Worm (Caenorhabditis elegans) whole organism, L4 larva: ENCODE data around the gene nas-39.

ENCODE experiments used
- Y5F2A.4 ChIP-seq: fragments of 200-800 bp; sonication (Bioruptor generic); optimal IDR thresholded peaks from 2 replicates; lab custom pipeline; 2018; ENCODE audit warnings: mild to moderate bottlenecking, missing genetic modification characterization, missing compliant biosample characterization
- Y75B8A.6 ChIP-seq: fragments of 200-800 bp; sonication (Bioruptor generic); IDR thresholded peaks from 2 replicates; pipeline ENCODE4 v1.3.6; 2022; ENCODE audit warnings: missing genetic modification reagents, missing genetic modification characterization, missing compliant biosample characterization
- ZK337.2 ChIP-seq: fragments of 200-800 bp; sonication (Bioruptor generic); IDR thresholded peaks from 2 replicates; pipeline ENCODE4 v1.3.6; 2022; ENCODE audit warnings: missing genetic modification reagents, missing genetic modification characterization, missing compliant biosample characterization
- ZK546.5 ChIP-seq, 2 experiments: sonication (generic microtip); optimal IDR thresholded peaks; 2 replicates each; lab custom pipeline; 2017; ENCODE audit warnings: missing biosample characterization in 2 of 2, missing genetic modification characterization in 2 of 2
- aha-1 ChIP-seq: fragments of 150-350 bp; peaks from one replicate; lab custom pipeline; 2014; ENCODE audit warnings: missing biosample characterization, missing genetic modification characterization
- aly-2 ChIP-seq: sonication (generic microtip); optimal IDR thresholded peaks from 2 replicates; lab custom pipeline; 2018; ENCODE audit warnings: missing biosample characterization, missing genetic modification characterization
- ama-1 ChIP-seq: fragments of 150-350 bp; optimal IDR thresholded peaks from 2 replicates; lab custom pipeline; 2014; ENCODE audit warnings: inconsistent platforms, mixed read lengths
- ceh-20 ChIP-seq: fragments of 200-800 bp; sonication (Bioruptor generic); IDR thresholded peaks from 2 replicates; pipeline ENCODE4 v1.3.6; 2022; ENCODE audit warnings: missing genetic modification reagents, missing genetic modification characterization, missing compliant biosample characterization
- ceh-28 ChIP-seq: fragments of 150-350 bp; optimal IDR thresholded peaks from 2 replicates; lab custom pipeline; 2014; ENCODE audit warnings: missing biosample characterization, missing genetic modification reagents, missing genetic modification characterization
- ceh-82 ChIP-seq: sonication (generic microtip); optimal IDR thresholded peaks from 2 replicates; lab custom pipeline; 2017; ENCODE audit warnings: missing biosample characterization, missing genetic modification characterization
- cey-2 ChIP-seq: sonication (generic microtip); optimal IDR thresholded peaks from 3 replicates; lab custom pipeline; 2017; ENCODE audit warnings: missing genetic modification characterization, mild to moderate bottlenecking, missing compliant biosample characterization, antibody characterized with exemption, borderline replicate concordance; ENCODE audit not compliant: insufficient read depth
- ctbp-1 ChIP-seq: fragments of 200-800 bp; sonication (Bioruptor generic); IDR thresholded peaks from 2 replicates; pipeline ENCODE4 v1.3.6; 2022; ENCODE audit warnings: missing genetic modification reagents, missing genetic modification characterization, missing compliant biosample characterization
- daf-12 ChIP-seq: fragments of 150-350 bp; optimal IDR thresholded peaks from 2 replicates; lab custom pipeline; 2014; ENCODE audit warnings: missing biosample characterization, missing genetic modification reagents, missing genetic modification characterization
- daf-16 ChIP-seq, 3 experiments: sonication (generic microtip); optimal IDR thresholded peaks; 2 replicates each; lab custom pipeline; 2016 to 2017; ENCODE audit warnings: missing genetic modification characterization in 3 of 3, missing genetic modification reagents in 3 of 3, mild to moderate bottlenecking in 2 of 3, missing compliant biosample characterization in 2 of 3, missing biosample characterization in 1 of 3, moderate library complexity in 1 of 3
- daf-19 ChIP-seq: fragments of 200-800 bp; sonication (Bioruptor generic); conservative IDR thresholded peaks from 2 replicates; pipeline ENCODE4 v1.3.6; 2022; ENCODE audit warnings: missing genetic modification characterization, missing compliant biosample characterization
- dmd-8 ChIP-seq: fragments of 200-800 bp; sonication (Bioruptor generic); IDR thresholded peaks from 2 replicates; pipeline ENCODE4 v1.3.6; 2022; ENCODE audit warnings: missing genetic modification characterization, missing compliant biosample characterization
- dpl-1 ChIP-seq: fragments of 150-350 bp; optimal IDR thresholded peaks from 2 replicates; lab custom pipeline; 2014; ENCODE audit warnings: missing biosample characterization, missing genetic modification reagents, missing genetic modification characterization
- egl-43 ChIP-seq: fragments of 200-800 bp; sonication (Bioruptor generic); IDR thresholded peaks from 2 replicates; pipeline ENCODE4 v1.3.6; 2022; ENCODE audit warnings: missing genetic modification reagents, missing genetic modification characterization, missing compliant biosample characterization
- fkh-10 ChIP-seq: fragments of 150-350 bp; optimal IDR thresholded peaks from 2 replicates; lab custom pipeline; 2014; ENCODE audit warnings: missing biosample characterization, missing genetic modification reagents, missing genetic modification characterization
- gei-8 ChIP-seq: fragments of 200-800 bp; sonication (Bioruptor generic); optimal IDR thresholded peaks from 2 replicates; lab custom pipeline; 2018; ENCODE audit warnings: mild to moderate bottlenecking, missing genetic modification characterization, missing compliant biosample characterization
- hlh-11 ChIP-seq: fragments of 200-800 bp; sonication (Bioruptor generic); optimal IDR thresholded peaks from 2 replicates; lab custom pipeline; 2018; ENCODE audit warnings: mild to moderate bottlenecking, missing genetic modification characterization, missing compliant biosample characterization
- hlh-30 ChIP-seq: sonication (generic microtip); optimal IDR thresholded peaks from 2 replicates; lab custom pipeline; 2017; ENCODE audit warnings: antibody characterized with exemption, mild to moderate bottlenecking, missing genetic modification characterization, missing compliant biosample characterization; ENCODE audit not compliant: insufficient read depth
- lin-1 ChIP-seq: fragments of 200-800 bp; sonication (Bioruptor generic); IDR thresholded peaks from 2 replicates; pipeline ENCODE4 v1.3.6; 2022; ENCODE audit warnings: missing genetic modification reagents, missing genetic modification characterization, missing compliant biosample characterization
- lir-3 ChIP-seq: sonication (generic microtip); optimal IDR thresholded peaks from 2 replicates; lab custom pipeline; 2016; ENCODE audit warnings: mild to moderate bottlenecking, missing genetic modification characterization, missing compliant biosample characterization
- mdl-1 ChIP-seq, 2 experiments: fragments of 150-350 bp in 1 of 2; sonication (generic microtip) in 1 of 2; optimal IDR thresholded peaks; 2 replicates each; lab custom pipeline; 2014 to 2017; ENCODE audit warnings: missing biosample characterization in 2 of 2, missing genetic modification characterization in 2 of 2
- mdt-29 ChIP-seq: fragments of 200-800 bp; sonication (Bioruptor generic); IDR thresholded peaks from 2 replicates; pipeline ENCODE4 v1.3.6; 2022; ENCODE audit warnings: missing genetic modification reagents, missing genetic modification characterization, missing compliant biosample characterization
- mxl-3 ChIP-seq: fragments of 200-800 bp; sonication (Bioruptor generic); optimal IDR thresholded peaks from 2 replicates; lab custom pipeline; 2018; ENCODE audit warnings: mild to moderate bottlenecking, missing genetic modification characterization, missing compliant biosample characterization
- nhr-102 ChIP-seq: sonication (generic microtip); optimal IDR thresholded peaks from 2 replicates; lab custom pipeline; 2016; ENCODE audit warnings: mild to moderate bottlenecking, missing genetic modification characterization, moderate library complexity, missing compliant biosample characterization
- nhr-25 ChIP-seq: sonication (generic microtip); optimal IDR thresholded peaks from 2 replicates; lab custom pipeline; 2017; ENCODE audit warnings: missing genetic modification characterization, mild to moderate bottlenecking, missing compliant biosample characterization, antibody characterized with exemption, moderate library complexity, borderline replicate concordance; ENCODE audit not compliant: insufficient read depth
- nhr-28 ChIP-seq: fragments of 150-350 bp; optimal IDR thresholded peaks from 2 replicates; lab custom pipeline; 2014; ENCODE audit warnings: missing biosample characterization, missing genetic modification characterization
- nhr-41 ChIP-seq: fragments of 200-800 bp; sonication (Bioruptor generic); IDR thresholded peaks from 2 replicates; pipeline ENCODE4 v1.3.6; 2022; ENCODE audit warnings: missing genetic modification reagents, missing genetic modification characterization, missing compliant biosample characterization
- nhr-76 ChIP-seq: fragments of 150-350 bp; optimal IDR thresholded peaks from 2 replicates; lab custom pipeline; 2014; ENCODE audit warnings: missing biosample characterization, missing genetic modification characterization
- nhr-77 ChIP-seq: fragments of 150-350 bp; optimal IDR thresholded peaks from 2 replicates; lab custom pipeline; 2014; ENCODE audit warnings: missing biosample characterization, missing genetic modification characterization
- php-3 ChIP-seq: fragments of 200-800 bp; sonication (Bioruptor generic); IDR thresholded peaks from 2 replicates; pipeline ENCODE4 v1.3.6; 2022; ENCODE audit warnings: missing genetic modification reagents, missing genetic modification characterization, missing compliant biosample characterization
- set-16 ChIP-seq: fragments of 200-800 bp; sonication (Bioruptor generic); IDR thresholded peaks from 2 replicates; pipeline ENCODE4 v1.3.6; 2022; ENCODE audit warnings: missing genetic modification reagents, missing genetic modification characterization, missing compliant biosample characterization
- spr-1 ChIP-seq: sonication (generic microtip); optimal IDR thresholded peaks from 2 replicates; lab custom pipeline; 2016; ENCODE audit warnings: mild to moderate bottlenecking, missing genetic modification characterization, missing compliant biosample characterization
- tag-97 ChIP-seq: fragments of 200-800 bp; sonication (Bioruptor generic); IDR thresholded peaks from 2 replicates; pipeline ENCODE4 v1.3.6; 2022; ENCODE audit warnings: missing genetic modification characterization, missing compliant biosample characterization
- unc-62 ChIP-seq, 3 experiments: fragments of 150-350 bp in 1 of 3; sonication (generic microtip); optimal IDR thresholded peaks in 2 of 3; peaks in 1 of 3; 1 replicate in 1 of 3; 2 replicates in 2 of 3; lab custom pipeline; 2014 to 2017; ENCODE audit warnings: missing biosample characterization in 3 of 3, missing genetic modification characterization in 3 of 3, missing genetic modification reagents in 3 of 3, missing genotype in 1 of 3
- zag-1 ChIP-seq: fragments of 150-350 bp; optimal IDR thresholded peaks from 2 replicates; lab custom pipeline; 2014; ENCODE audit warnings: missing biosample characterization, missing genetic modification characterization
- zfp-3 ChIP-seq: fragments of 200-800 bp; sonication (Bioruptor generic); conservative IDR thresholded peaks from 2 replicates; pipeline ENCODE4 v1.3.6; 2022; ENCODE audit warnings: missing genetic modification reagents, missing genetic modification characterization, missing compliant biosample characterization
- zip-11 ChIP-seq: fragments of 200-800 bp; sonication (Bioruptor generic); IDR thresholded peaks from 2 replicates; pipeline ENCODE4 v1.3.6; 2022; ENCODE audit warnings: missing genetic modification characterization, missing compliant biosample characterization
- ztf-11 ChIP-seq: fragments of 150-350 bp; optimal IDR thresholded peaks from 2 replicates; lab custom pipeline; 2014; ENCODE audit warnings: missing biosample characterization, missing genetic modification characterization

The nas-39 gene

DNA sequence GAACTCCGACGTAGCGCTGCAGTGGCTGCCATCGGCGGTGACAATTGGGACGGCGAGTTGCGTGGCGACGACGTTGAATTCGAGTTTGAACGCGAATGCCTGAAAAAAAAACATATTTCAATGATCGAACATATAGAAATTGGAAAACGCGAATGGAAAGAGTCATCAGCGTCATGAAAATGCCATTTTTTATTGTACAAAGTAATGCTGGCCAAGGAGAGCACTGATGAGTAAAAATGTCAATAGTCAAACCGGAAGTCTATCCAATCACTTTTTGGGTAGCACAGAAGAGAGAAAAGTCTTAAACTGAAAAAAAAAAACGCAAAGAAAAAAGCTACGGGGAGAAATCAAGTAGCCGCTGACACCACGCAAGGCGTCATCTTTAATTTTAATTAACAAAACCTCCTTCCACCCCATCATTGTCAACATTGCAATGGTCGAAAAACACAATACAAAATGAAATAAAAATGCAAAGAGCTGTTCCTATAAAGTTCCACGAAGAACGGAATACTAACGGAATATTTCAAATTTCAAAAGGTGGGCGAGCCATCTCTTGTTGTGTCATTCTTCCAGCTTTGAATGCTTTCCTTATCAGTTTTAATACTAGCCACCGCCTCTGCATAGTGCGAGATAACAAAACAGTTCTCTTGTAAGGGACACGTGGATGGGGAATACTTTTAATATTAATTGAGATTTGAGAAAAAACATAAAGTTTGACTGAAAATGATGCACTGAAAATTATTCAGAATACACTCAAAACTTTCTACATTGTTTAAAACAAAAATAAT, 43.3 kb upstream of the nas-39 start (continued):
- TF ChIP-seq zfp-3 (GFP tag; lab: Robert Waterston, UW), result no peak

DNA sequence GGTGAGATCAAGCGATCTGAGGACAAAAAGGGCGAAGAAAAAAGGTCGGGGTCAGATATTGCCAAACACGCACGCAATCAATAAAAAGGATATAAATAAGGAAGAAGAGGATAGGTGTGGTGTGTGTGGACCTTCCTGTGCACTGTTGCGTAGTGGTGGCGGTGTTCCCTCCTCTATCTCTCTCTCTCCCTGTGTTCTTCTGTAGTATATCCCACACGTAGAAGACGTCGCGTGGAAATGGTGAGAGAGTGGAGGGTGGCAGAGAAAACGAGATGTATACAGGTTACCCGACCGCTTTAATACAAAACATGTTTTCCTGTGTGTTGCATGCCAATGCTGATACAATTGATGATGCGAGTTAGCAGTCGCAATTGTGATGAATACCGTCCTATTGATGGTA, 42.2 kb upstream of the nas-39 start:
- TF ChIP-seq hlh-30 (tag; lab: Kevin White, UChicago), result peak; percentile 19
- peak; percentile 66 for TF ChIP-seq nhr-28 (tag; lab: Kevin White, UChicago)
- TF ChIP-seq dpl-1 (GFP tag; lab: Kevin White, UChicago), result no peak
- peak; percentile 63 for TF ChIP-seq mxl-3
- TF ChIP-seq gei-8 (GFP tag; lab: Kevin White, UChicago), result no peak
- no peak for TF ChIP-seq Y75B8A.6 (GFP tag; lab: Robert Waterston, UW)
- TF ChIP-seq nhr-25 (tag; lab: Kevin White, UChicago), result peak; percentile 73
- TF ChIP-seq ZK337.2, result no peak
- 0 out of 2 replicates have a peak, but pooled peaks have one; percentile 13 for TF ChIP-seq daf-19
- no peak for TF ChIP-seq daf-16 (GFP tag; optimal IDR thresholded peaks at IDR 0.05; lab: Kevin White, UChicago)
- no peak for TF ChIP-seq daf-16 (tag; optimal IDR thresholded peaks at IDR 0.05; lab: Kevin White, UChicago)
- peak; percentile 57 to 79 for TF ChIP-seq mdl-1 (tag; optimal IDR thresholded peaks at IDR 0.05; lab: Kevin White, UChicago)
- peak; percentile 37 for TF ChIP-seq hlh-11 (tag; lab: Kevin White, UChicago)
- TF ChIP-seq aly-2, result no peak
- TF ChIP-seq Y5F2A.4 (GFP tag; lab: Kevin White, UChicago), result no peak
- TF ChIP-seq, all 104 proteins: peak for 7

DNA sequence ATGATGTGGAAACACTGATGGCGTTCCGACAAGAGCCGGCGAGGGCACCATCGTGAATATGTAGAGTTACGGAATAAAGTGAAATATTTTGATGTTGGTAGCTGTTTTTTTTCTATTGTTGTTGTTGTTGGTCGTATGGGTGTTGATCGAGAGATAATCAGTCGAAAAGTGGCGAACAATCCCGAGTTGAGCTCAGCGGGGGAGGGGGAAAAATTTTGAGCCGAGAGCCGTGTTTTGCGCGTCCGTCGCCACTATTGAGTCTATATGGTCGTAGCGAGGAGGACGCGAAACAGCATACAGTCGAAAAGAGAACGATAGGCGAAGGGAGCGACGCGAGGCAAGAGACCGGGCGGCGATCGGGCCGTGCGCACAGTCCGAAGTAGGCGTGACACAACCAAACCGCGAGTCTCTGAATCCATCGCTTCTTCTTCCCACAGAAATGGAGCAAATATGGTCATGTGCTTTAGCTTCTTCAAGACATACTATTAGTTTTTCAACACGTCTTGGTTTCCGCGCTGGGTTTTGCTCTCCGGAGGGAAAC, 39.9 kb upstream of the nas-39 start, which contains the start of gene eat-17:
eat-17 (minus strand) TSS at position 51 of the 541 bp plus-strand sequence.
- no peak for TF ChIP-seq nhr-102
- TF ChIP-seq set-16 (GFP tag; lab: Robert Waterston, UW), result peak; percentile 54
- TF ChIP-seq mxl-3, result no peak
- no peak for TF ChIP-seq php-3 (GFP tag; lab: Robert Waterston, UW)
- no peak for TF ChIP-seq ceh-82 (tag; lab: Kevin White, UChicago)
- TF ChIP-seq zip-11, result no peak
- TF ChIP-seq dmd-8 (GFP tag; lab: Robert Waterston, UW), result no peak
- TF ChIP-seq lin-1, result no peak
- no peak for TF ChIP-seq ceh-28
- TF ChIP-seq egl-43 (GFP tag; lab: Robert Waterston, UW), result no peak
- peak; percentile 31 for TF ChIP-seq aha-1
- no peak for TF ChIP-seq ceh-20
- no peak for TF ChIP-seq ctbp-1

DNA sequence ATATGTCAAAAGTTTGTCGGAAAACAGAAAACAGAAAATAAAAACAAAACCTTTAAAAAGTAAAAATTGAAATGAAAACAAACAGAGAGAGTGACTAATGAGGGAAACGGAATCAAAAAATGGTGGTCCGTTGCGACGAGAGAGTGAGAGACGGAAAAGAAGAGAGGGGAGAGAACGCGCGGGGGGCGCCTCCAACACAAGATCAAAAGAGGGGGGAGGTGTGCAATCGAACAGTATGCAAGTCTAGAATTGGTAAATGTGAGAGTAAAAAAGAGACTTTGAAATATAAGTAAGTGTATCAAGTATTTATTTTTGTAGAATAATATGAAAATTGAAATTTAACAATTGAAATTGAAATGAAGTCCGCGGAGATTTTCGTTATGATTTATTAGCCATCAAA, 38.3 kb upstream of the nas-39 start:
- TF ChIP-seq nhr-41 (no peak), hlh-30 (tag; lab: Kevin White, UChicago) (no peak), unc-62 (GFP tag; optimal IDR thresholded peaks at IDR 0.05 in 1 of 2; lab: Kevin White, UChicago) (no peak), unc-62 (tag; optimal IDR thresholded peaks at IDR 0.05; lab: Kevin White, UChicago) (no peak), ama-1 (lab: Kevin White, UChicago) (no peak), nhr-77 (tag; lab: Kevin White, UChicago) (no peak), ztf-11 (tag; lab: Kevin White, UChicago) (no peak), fkh-10 (GFP tag; lab: Kevin White, UChicago) (no peak), zag-1 (tag; lab: Kevin White, UChicago) (no peak), ZK337.2 (no peak), cey-2 (tag; lab: Kevin White, UChicago) (no peak), spr-1 (no peak), ZK546.5 (tag; optimal IDR thresholded peaks at IDR 0.05; lab: Kevin White, UChicago) (no peak), dpl-1 (GFP tag; lab: Kevin White, UChicago) (no peak), ctbp-1 (no peak), mdt-29 (GFP tag; lab: Robert Waterston, UW) (no peak), tag-97 (GFP tag; lab: Robert Waterston, UW) (no peak), lir-3 (tag; lab: Kevin White, UChicago) (no peak), daf-12 (no peak), nhr-76 (tag; lab: Kevin White, UChicago) (no peak)
